Fruit fly (Drosophila melanogaster) ovary, adult (tissue): ENCODE data around the gene CG17440.
A peak's percentile ranks its signal among the peaks of the same experiment; 100 is the strongest.

Experiments used
- CG17801 ChIP-seq: fragments of 200-800 bp; optimal IDR thresholded peaks from 2 replicates; lab custom pipeline; 2019; ENCODE audit warnings: missing biosample characterization, mild to moderate bottlenecking, missing genetic modification characterization, moderate library complexity; ENCODE audit not compliant: partially characterized antibody

The CG17440 gene

DNA sequence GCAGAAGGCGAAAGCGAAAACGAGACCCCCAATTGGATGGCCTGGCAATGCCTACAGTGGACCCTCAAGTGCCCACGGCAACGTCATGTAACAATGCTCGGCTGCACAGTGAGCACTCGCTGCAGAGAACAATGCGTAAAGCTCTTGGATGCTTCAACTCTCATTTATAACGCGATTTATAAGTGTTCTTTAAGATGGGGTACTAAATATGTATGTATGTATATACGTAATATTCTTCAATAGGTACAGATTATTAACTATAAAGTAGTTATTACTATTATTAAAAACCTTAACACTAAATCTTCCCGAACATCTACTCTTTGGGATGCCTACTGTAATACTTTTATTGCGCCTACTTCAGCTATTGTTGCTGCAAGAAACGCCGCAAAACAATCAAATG is 3.6 kb downstream of the CG17440 start:
- TF ChIP-seq CG17801 (GFP tag; lab: Kevin White, UChicago): peak; percentile 15

DNA sequence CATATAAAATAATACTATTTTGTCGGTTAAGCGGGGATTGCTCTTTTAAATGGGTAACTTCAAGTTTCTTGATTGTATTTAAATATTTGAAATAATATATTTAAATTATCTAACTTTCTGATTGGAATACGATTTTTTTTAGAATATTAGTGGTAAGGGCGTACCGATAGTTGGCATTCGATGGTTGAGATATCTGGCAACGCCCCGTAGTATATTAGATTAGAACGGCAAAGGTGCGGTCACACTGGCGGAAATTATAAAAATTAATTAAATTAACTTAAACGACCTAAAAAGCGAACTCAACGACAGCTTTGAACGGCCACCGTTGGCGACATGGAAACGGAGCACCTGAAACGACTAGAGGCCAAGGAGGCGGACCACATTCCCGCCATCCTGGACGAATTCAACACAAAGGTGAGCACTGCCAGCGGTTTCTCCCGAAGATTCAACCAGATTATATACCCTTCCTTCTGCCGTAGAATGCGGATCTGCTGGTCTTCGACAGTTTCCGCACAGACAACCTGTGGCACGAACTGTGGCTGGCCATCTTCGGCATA is 13.7 kb downstream of the CG17440 start, which contains the start of gene ric8a:
ric8a (plus strand) TSS at position 205 of the 557 bp plus-strand sequence.
- peak; percentile 34 for TF ChIP-seq CG17801 (GFP tag; lab: Kevin White, UChicago)

DNA sequence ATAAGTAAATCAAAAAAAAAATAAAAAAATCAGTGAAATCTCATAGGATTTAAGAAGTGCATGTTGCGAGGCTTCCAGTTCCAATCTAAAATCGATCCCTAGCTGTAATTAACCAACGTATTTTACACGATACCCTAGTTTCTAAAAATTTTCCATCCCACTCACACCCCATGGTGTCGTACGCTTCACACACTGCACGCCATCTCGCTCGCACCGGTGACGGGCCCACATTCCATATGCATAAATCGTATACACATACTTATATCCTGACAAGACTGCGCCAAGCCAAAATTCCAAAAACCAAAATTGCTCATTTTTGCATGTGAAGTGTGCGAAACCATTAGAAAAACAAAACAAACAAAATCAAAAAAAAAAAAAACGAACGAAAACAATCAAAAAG is 14.7 kb downstream of the CG17440 start:
- TF ChIP-seq CG17801 (GFP tag; lab: Kevin White, UChicago): no peak

DNA sequence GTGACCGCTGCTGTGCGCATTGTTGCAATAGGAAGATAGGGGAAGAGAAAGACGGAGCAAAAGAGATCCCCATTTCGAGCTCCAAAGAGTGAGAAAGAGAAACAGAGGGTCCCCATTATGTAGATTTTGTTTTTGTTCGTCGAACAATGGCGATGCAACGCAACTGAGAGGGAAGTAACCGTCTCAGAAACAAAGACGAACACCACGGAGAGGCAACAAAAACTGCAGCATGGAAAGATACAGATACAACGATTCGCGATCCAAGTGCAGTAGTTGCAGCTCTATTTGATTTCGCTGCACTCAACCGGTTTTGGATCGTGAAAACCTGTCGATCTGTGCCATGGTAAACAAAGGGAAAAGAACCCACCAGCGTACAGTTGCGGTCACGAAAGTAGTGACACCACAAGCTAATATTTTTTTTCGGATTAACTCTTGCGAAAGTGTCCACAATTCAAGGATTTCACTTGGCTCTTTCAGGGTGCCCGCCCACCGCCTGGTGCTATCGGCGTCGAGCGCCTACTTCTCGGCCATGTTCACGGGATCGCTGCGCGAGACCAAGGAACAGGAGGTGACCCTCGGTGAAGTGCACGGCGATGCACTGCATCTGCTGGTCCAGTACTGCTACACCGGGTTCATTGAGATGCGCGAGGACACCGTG is 17.5 kb downstream of the CG17440 start:
- no peak for TF ChIP-seq CG17801 (GFP tag; lab: Kevin White, UChicago)

DNA sequence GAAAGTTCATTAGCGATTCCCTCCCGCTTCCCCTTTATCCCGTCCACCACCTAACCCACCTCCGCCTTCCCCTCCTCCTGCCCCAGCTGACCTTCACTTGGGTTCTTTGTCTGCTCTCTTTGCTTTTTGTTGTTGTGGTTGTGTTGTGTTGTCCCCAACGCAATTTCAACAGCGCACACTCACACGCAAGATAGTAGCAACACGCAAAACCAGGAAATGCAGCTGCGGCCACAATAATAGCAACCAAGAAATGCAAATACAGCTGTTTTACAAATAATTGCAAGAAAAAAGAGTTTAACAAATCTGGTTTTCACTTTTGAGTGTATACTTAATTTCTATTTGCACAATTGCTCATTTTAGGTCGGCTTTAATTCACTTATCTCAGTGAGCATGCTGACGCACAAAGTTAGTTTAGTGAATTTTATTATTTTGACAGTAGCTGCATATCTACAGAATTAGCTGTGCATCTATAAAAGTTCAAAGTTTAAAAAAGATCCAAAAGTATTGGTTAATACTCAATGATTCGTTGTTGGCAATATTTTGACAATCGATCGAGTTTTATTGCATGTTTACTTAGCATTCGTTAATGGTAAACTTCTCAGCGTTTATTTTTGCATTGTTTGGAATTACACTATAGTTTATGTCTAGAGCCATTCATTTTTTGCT is 18.4 kb downstream of the CG17440 start:
- TF ChIP-seq CG17801 (GFP tag; lab: Kevin White, UChicago): no peak

DNA sequence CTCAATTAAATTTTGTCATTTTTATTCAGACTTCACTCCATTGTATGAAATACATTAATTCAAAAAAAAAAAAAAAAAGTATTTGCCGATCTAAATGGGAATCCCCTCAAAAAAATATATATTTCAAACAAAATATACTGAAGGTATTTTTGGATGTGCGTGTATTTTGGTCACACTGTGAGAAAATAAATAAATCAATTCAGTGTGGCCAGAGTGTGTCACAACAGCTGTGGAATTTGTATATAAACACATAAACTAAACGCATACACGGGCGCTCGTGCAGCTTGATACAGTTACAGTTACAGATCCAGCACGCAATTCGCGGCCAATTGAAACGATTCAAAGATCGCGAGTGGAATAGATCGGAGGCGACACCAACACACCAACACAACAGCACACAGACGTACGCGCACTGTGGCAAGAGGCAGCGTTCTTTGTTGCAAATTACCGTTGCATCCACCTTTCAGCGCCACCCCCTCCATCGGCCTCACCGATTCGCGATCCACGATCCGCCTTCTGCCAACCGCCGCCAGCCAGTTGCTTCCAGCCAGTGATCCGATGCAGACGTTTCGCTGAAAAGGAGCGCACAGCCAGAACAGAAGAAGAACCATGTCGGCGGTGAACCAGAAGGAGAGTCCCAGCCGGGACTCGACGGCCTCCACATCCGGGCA is 19.4 kb downstream of the CG17440 start, which contains the start of gene CG17754:
CG17754 (plus strand) TSS at position 260 of the 671 bp plus-strand sequence.
- peak; percentile 62 for TF ChIP-seq CG17801 (GFP tag; lab: Kevin White, UChicago)

DNA sequence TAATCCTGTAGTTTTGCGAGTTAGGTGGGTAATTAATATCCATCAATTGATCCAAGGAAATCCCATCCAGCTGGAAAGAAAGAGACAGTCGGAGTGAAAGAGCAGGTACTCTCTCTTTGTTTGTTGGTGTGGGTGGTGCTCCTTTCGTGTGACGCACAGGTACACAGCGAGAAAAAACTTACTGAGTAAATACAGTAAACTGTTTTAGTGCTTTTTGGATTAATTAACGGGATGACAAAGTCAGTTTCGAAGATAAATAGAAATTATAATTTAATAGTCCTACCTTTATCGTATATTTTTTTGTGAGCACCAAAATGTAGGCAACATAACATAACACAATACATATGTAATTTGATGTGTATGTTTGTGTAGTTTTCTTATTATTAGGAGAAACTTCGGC is 21.7 kb downstream of the CG17440 start:
- TF ChIP-seq CG17801 (GFP tag; lab: Kevin White, UChicago): no peak

DNA sequence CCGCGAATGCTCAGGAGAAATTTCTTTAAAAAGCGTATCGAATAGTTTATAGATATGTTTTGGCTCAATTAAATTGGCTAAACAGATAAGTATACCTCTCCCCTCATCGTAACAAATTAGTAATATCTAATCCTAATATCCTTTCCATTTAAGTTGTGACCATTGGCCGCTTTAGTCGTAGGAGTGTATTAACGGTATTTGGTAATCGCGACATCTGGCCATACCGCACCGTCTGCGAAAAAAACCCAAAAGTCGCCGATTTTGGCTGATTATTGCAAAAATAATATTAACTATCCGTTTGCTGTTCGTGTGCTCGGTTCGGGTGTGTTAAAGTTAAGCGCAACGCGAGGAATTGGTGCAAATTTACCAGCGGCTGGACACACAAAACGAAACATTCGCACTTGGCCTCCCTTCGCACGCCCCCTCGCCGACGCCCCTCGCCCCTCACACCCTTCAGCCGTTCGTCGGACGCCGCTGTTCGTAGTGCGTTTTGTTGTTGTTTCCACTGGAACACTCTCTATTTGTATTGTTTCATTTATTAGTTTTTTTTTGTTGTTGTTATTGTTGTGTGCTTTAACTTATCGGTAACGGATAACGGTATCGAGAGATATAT is 22.4 kb downstream of the CG17440 start, which contains the start of the genes amx and Dsor1:
amx (minus strand) TSS at position 166 of the 613 bp plus-strand sequence.
Dsor1 (plus strand) TSS at position 172 of the 613 bp plus-strand sequence.
- no peak for TF ChIP-seq CG17801 (GFP tag; lab: Kevin White, UChicago)

DNA sequence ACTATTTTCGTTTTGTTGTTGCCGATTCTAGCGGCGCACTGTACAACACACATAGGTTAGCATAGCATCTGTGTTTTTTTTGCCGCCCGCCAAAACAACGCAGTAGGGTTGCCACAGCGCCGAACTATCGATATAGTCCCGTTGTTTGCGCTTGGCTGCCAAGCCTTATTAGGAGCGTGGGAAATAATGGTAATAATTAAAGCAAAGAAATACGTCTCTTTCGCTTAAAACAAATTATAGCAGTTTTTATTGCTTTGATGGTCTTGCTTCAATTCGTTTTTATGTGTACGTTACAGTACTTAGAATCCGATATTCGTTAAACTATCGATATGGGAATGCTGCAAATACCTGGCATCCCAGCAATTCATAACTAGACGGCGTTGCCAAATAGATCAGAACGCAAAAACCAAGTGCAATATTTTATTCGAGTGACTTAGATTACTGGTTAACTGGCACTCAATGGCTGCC is 26.3 kb downstream of the CG17440 start, which contains the start of the genes mxc and Larp7:
mxc (minus strand) TSS at position 51 of the 468 bp plus-strand sequence.
Larp7 (plus strand) TSS at position 401 of the 468 bp plus-strand sequence.
- TF ChIP-seq CG17801 (GFP tag; lab: Kevin White, UChicago): peak; percentile 72

DNA sequence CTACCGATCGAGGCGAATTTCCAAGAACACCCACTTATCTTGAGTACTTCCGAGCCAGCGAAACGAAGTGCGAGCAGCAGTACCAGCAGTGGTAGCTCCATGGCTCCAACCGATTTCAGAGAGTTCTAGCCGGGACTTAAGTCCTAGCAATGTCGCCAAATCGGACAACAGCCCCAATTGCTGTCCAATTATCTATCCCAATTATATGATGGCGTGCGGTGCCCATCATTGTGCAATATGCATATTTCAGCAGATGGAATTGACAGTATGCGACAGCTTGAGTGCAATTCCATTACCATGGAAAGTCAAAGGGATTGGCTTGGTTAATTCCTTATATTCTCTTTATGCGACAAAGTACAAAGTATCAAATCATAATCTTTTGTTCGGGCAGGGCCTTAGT is 33.2 kb downstream of the CG17440 start, which contains the start of gene Ir8a:
Ir8a (minus strand) TSS at position 101 of the 400 bp plus-strand sequence.
- TF ChIP-seq CG17801 (GFP tag; lab: Kevin White, UChicago): no peak

DNA sequence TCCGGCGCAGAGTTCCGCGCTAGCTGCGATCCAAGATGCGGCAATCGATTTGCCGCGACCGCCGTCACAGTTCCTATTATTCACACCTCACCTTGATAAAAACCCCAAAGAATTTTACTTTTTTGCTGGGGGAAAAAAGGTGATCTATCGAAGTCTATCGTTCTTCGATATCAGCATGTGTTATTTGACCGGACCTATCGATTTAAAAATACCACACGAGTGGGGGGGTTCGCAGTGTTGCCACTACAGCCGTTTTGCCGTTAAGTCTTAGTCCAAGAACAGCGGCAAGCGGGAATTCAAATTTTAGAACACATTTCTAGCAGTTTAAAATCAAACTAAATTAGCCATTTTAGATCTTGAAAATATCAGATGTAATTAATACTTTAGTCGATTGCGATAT is 37.5 kb downstream of the CG17440 start, which contains the start of gene CG12121:
CG12121 (minus strand) TSS at position 180 of the 400 bp plus-strand sequence.
- TF ChIP-seq CG17801 (GFP tag; lab: Kevin White, UChicago): peak; percentile 35

DNA sequence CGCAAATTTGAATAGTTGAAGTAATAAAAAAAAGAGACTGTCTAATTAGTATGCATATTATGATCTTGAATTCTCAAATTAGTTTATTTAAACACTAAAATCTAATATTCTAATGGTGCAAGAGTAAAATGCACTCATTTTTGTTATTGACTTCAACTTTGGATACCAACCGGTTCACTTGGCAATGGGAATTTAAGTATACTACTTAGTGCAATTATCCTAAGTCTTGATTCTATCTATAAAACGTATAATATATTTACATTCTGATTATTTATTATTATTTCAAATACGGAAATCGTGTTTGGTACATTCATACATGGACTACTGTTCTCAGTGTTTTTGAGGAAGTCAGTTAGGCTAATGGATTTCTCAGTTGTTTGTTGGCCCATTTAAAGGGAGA is 42.9 kb downstream of the CG17440 start, which contains the start of gene Gr8a:
Gr8a (plus strand) TSS at position 301 of the 400 bp plus-strand sequence.
- TF ChIP-seq CG17801 (GFP tag; lab: Kevin White, UChicago): no peak

DNA sequence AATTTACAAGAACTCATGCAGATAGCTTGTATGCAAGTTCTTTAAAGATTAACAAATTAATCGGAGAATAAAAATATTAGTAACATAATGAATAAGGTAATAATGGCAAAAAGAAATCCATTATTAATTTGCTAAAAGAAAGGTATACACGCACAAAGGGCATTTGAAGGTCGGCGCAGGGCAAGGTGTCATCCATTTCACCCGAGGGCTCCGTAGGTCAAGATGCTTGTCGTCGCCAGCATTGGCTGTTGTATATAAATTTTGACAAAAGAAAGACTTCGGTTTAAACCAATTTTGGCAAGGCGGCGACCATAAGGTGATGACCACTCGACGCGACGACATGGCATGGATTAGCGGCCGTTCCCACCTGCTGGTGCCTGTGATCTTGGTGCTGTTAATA is 44.6 kb downstream of the CG17440 start, which contains the start of gene CG15370:
CG15370 (plus strand) TSS at position 301 of the 400 bp plus-strand sequence.
- no peak for TF ChIP-seq CG17801 (GFP tag; lab: Kevin White, UChicago)

DNA sequence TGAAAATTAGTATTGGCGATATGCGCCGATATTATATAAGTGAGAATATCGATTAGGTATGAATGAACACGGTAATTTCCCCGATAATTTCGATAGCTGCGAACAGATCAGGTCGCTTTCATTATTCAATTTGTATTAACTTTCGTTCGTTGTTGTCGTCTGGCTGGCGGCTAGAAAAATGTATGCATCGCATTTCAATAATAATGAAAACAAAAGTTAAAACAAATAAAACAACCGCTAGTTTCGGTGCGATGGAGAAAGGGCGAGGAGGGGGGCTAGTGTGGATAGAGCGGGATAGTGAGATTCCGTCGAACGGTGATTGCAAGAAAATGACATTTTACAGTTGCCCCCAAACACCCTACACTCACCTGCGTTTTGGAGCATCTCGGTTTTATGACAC is 45.3 kb downstream of the CG17440 start:
- no peak for TF ChIP-seq CG17801 (GFP tag; lab: Kevin White, UChicago)
